Worm (Caenorhabditis elegans) whole organism, L1 larva: ENCODE measurements around the gene srt-40.

ENCODE experiments used
- C04F5.9 ChIP-seq: sonication (generic microtip); optimal IDR thresholded peaks from 2 replicates; lab custom pipeline; 2016; ENCODE audit warnings: missing genetic modification characterization, missing compliant biosample characterization
- C16A3.4 ChIP-seq: fragments of 150-350 bp; optimal IDR thresholded peaks from 2 replicates; lab custom pipeline; 2014; ENCODE audit warnings: missing biosample characterization, missing genetic modification characterization
- F16B12.6 ChIP-seq: fragments of 150-350 bp; optimal IDR thresholded peaks from 2 replicates; lab custom pipeline; 2014; ENCODE audit warnings: missing biosample characterization, missing genetic modification characterization
- Y116A8C.19 ChIP-seq: sonication (generic microtip); optimal IDR thresholded peaks from 2 replicates; lab custom pipeline; 2016; ENCODE audit warnings: missing compliant biosample characterization, missing genetic modification characterization, borderline replicate concordance
- aha-1 ChIP-seq: fragments of 150-350 bp; optimal IDR thresholded peaks from 2 replicates; lab custom pipeline; 2014; ENCODE audit warnings: missing biosample characterization, missing genetic modification characterization
- alr-1 ChIP-seq: fragments of 200-800 bp; sonication (Bioruptor generic); optimal IDR thresholded peaks from 2 replicates; lab custom pipeline; 2018; ENCODE audit warnings: borderline replicate concordance, mild to moderate bottlenecking, missing genetic modification characterization, missing compliant biosample characterization
- ama-1 ChIP-seq: fragments of 150-350 bp; optimal IDR thresholded peaks from 2 replicates; lab custom pipeline; 2014
- blmp-1 ChIP-seq: fragments of 150-350 bp; optimal IDR thresholded peaks from 2 replicates; lab custom pipeline; 2014; ENCODE audit warnings: missing biosample characterization, missing genetic modification characterization
- ceh-90 ChIP-seq: sonication (generic microtip); optimal IDR thresholded peaks from 2 replicates; lab custom pipeline; 2016; ENCODE audit warnings: missing genetic modification characterization, missing compliant biosample characterization
- ces-1 ChIP-seq: fragments of 150-350 bp; optimal IDR thresholded peaks from 2 replicates; lab custom pipeline; 2014; ENCODE audit warnings: missing biosample characterization, missing genetic modification reagents, missing genetic modification characterization
- efl-1 ChIP-seq, 4 experiments: fragments of 150-350 bp; optimal IDR thresholded peaks in 3 of 4; peaks in 1 of 4; 1 replicate in 1 of 4; 2 replicates in 3 of 4; lab custom pipeline; 2014; ENCODE audit warnings: missing biosample characterization in 2 of 4, missing genetic modification characterization in 2 of 4, missing genetic modification reagents in 2 of 4
- egl-13 ChIP-seq: sonication (generic microtip); optimal IDR thresholded peaks from 2 replicates; lab custom pipeline; 2016; ENCODE audit warnings: missing genotype, missing genetic modification reagents, missing genetic modification characterization, missing compliant biosample characterization
- elt-2 ChIP-seq: sonication (generic microtip); optimal IDR thresholded peaks from 2 replicates; lab custom pipeline; 2016; ENCODE audit warnings: missing genetic modification characterization, mild to moderate bottlenecking, inconsistent platforms, missing compliant biosample characterization, missing genetic modification reagents
- elt-3 ChIP-seq, 6 experiments: fragments of 150-350 bp in 1 of 6; sonication (generic microtip); optimal IDR thresholded peaks; 2 replicates each; lab custom pipeline; 2017 to 2018; ENCODE audit warnings: missing biosample characterization in 6 of 6, missing genetic modification characterization in 6 of 6, inconsistent platforms in 1 of 6
- ets-5 ChIP-seq: fragments of 200-800 bp; sonication (Bioruptor generic); IDR thresholded peaks from 2 replicates; pipeline ENCODE4 v1.3.6; 2022; ENCODE audit warnings: missing genetic modification characterization, missing compliant biosample characterization
- hlh-4 ChIP-seq: sonication (generic microtip); optimal IDR thresholded peaks from 2 replicates; lab custom pipeline; 2016; ENCODE audit warnings: mild to moderate bottlenecking, missing genetic modification characterization, missing compliant biosample characterization
- hpl-2 ChIP-seq: fragments of 150-350 bp; optimal IDR thresholded peaks from 2 replicates; lab custom pipeline; 2014; ENCODE audit warnings: missing biosample characterization, missing genetic modification reagents, missing genetic modification characterization
- irx-1 ChIP-seq: sonication (generic microtip); optimal IDR thresholded peaks from 2 replicates; lab custom pipeline; 2016; ENCODE audit warnings: missing genetic modification characterization, missing compliant biosample characterization
- isw-1 ChIP-seq: fragments of 200-800 bp; sonication (Bioruptor generic); IDR thresholded peaks from 2 replicates; pipeline ENCODE4 v1.3.6; 2022; ENCODE audit warnings: missing genetic modification characterization, missing compliant biosample characterization
- lin-13 ChIP-seq: fragments of 150-350 bp; optimal IDR thresholded peaks from 2 replicates; lab custom pipeline; 2014; ENCODE audit warnings: missing biosample characterization, missing genetic modification reagents, missing genetic modification characterization
- lin-14 ChIP-seq: fragments of 200-800 bp; sonication (Bioruptor generic); optimal IDR thresholded peaks from 2 replicates; lab custom pipeline; 2018; ENCODE audit warnings: mild to moderate bottlenecking, missing genetic modification characterization, moderate library complexity, missing compliant biosample characterization
- lin-35 ChIP-seq, 2 experiments: fragments of 150-350 bp; optimal IDR thresholded peaks; 2 replicates each; lab custom pipeline; 2014; ENCODE audit warnings: missing biosample characterization in 2 of 2, missing genetic modification characterization in 2 of 2, missing genetic modification reagents in 2 of 2
- lir-3 ChIP-seq: sonication (generic microtip); optimal IDR thresholded peaks from 2 replicates; lab custom pipeline; 2016; ENCODE audit warnings: mild to moderate bottlenecking, missing genetic modification characterization, moderate library complexity, missing compliant biosample characterization; ENCODE audit not compliant: poor library complexity
- lsy-2 ChIP-seq, 2 experiments: fragments of 150-350 bp; optimal IDR thresholded peaks; 2 replicates each; lab custom pipeline; 2014; ENCODE audit warnings: missing biosample characterization in 2 of 2, missing genetic modification characterization in 2 of 2
- mab-9 ChIP-seq: fragments of 200-800 bp; sonication (Bioruptor generic); IDR thresholded peaks from 2 replicates; pipeline ENCODE4 v1.3.6; 2022; ENCODE audit warnings: missing genetic modification reagents, missing genetic modification characterization, missing compliant biosample characterization
- mep-1 ChIP-seq: fragments of 150-350 bp; optimal IDR thresholded peaks from 2 replicates; lab custom pipeline; 2014; ENCODE audit warnings: missing biosample characterization, missing genetic modification characterization
- nhr-11 ChIP-seq: fragments of 150-350 bp; optimal IDR thresholded peaks from 2 replicates; lab custom pipeline; 2014; ENCODE audit warnings: missing biosample characterization, missing genetic modification characterization
- nhr-19 ChIP-seq: fragments of 200-800 bp; sonication (Bioruptor generic); conservative IDR thresholded peaks from 2 replicates; pipeline ENCODE4 v1.3.6; 2022; ENCODE audit warnings: missing genetic modification characterization, missing compliant biosample characterization
- nhr-20 ChIP-seq: sonication (generic microtip); optimal IDR thresholded peaks from 2 replicates; lab custom pipeline; 2016; ENCODE audit warnings: mild to moderate bottlenecking, missing genetic modification characterization, missing compliant biosample characterization
- nhr-71 ChIP-seq: sonication (generic microtip); optimal IDR thresholded peaks from 2 replicates; lab custom pipeline; 2016; ENCODE audit warnings: mild to moderate bottlenecking, missing genetic modification characterization, moderate library complexity, missing compliant biosample characterization
- nhr-76 ChIP-seq: sonication (generic microtip); optimal IDR thresholded peaks from 2 replicates; lab custom pipeline; 2017; ENCODE audit warnings: missing biosample characterization, missing genetic modification characterization
- nhr-77 ChIP-seq: fragments of 150-350 bp; optimal IDR thresholded peaks from 2 replicates; lab custom pipeline; 2014; ENCODE audit warnings: missing biosample characterization, missing genetic modification characterization
- nhr-85 ChIP-seq: sonication (generic microtip); peaks from one replicate; lab custom pipeline; 2016; ENCODE audit warnings: missing genetic modification characterization, inconsistent platforms, missing compliant biosample characterization
- pag-3 ChIP-seq: sonication (generic microtip); optimal IDR thresholded peaks from 2 replicates; lab custom pipeline; 2017; ENCODE audit warnings: missing genetic modification characterization, mild to moderate bottlenecking, missing compliant biosample characterization, antibody characterized with exemption, borderline replicate concordance; ENCODE audit not compliant: insufficient read depth
- pqm-1 ChIP-seq: sonication (generic microtip); optimal IDR thresholded peaks from 3 replicates; lab custom pipeline; 2017; ENCODE audit warnings: missing biosample characterization, missing genetic modification characterization
- rnt-1 ChIP-seq: sonication (generic microtip); optimal IDR thresholded peaks from 2 replicates; lab custom pipeline; 2016; ENCODE audit warnings: mild to moderate bottlenecking, missing genetic modification characterization, moderate library complexity, missing compliant biosample characterization
- skn-1 ChIP-seq: fragments of 150-350 bp; optimal IDR thresholded peaks from 2 replicates; lab custom pipeline; 2014; ENCODE audit warnings: missing biosample characterization, missing genetic modification characterization
- snpc-4 ChIP-seq: fragments of 150-350 bp; optimal IDR thresholded peaks from 2 replicates; lab custom pipeline; 2014; ENCODE audit warnings: missing biosample characterization, missing genetic modification characterization
- snu-23 ChIP-seq: sonication (generic microtip); optimal IDR thresholded peaks from 2 replicates; lab custom pipeline; 2016; ENCODE audit warnings: missing genetic modification characterization, missing compliant biosample characterization
- sptf-1 ChIP-seq: fragments of 150-350 bp; optimal IDR thresholded peaks from 2 replicates; lab custom pipeline; 2014; ENCODE audit warnings: missing biosample characterization, missing genetic modification characterization
- sup-37 ChIP-seq: fragments of 200-800 bp; sonication (Bioruptor generic); optimal IDR thresholded peaks from 2 replicates; lab custom pipeline; 2018; ENCODE audit warnings: mild to moderate bottlenecking, missing genetic modification characterization, missing compliant biosample characterization
- unc-30 ChIP-seq: sonication (generic microtip); optimal IDR thresholded peaks from 2 replicates; lab custom pipeline; 2017; ENCODE audit warnings: missing biosample characterization, missing genetic modification characterization
- unc-62 ChIP-seq: fragments of 150-350 bp; optimal IDR thresholded peaks from 2 replicates; lab custom pipeline; 2014; ENCODE audit warnings: missing biosample characterization, missing genetic modification reagents, missing genetic modification characterization
- unc-86 ChIP-seq: sonication (generic microtip); optimal IDR thresholded peaks from 2 replicates; lab custom pipeline; 2016; ENCODE audit warnings: missing genetic modification characterization, missing compliant biosample characterization
- zag-1 ChIP-seq: fragments of 150-350 bp; optimal IDR thresholded peaks from 2 replicates; lab custom pipeline; 2014; ENCODE audit warnings: missing biosample characterization, missing genetic modification characterization
- ztf-11 ChIP-seq, 2 experiments: sonication (generic microtip); optimal IDR thresholded peaks; 2 replicates each; lab custom pipeline; 2016 to 2017; ENCODE audit warnings: missing genetic modification characterization in 2 of 2, missing biosample characterization in 1 of 2, missing compliant biosample characterization in 1 of 2

srt-40 gene

DNA sequence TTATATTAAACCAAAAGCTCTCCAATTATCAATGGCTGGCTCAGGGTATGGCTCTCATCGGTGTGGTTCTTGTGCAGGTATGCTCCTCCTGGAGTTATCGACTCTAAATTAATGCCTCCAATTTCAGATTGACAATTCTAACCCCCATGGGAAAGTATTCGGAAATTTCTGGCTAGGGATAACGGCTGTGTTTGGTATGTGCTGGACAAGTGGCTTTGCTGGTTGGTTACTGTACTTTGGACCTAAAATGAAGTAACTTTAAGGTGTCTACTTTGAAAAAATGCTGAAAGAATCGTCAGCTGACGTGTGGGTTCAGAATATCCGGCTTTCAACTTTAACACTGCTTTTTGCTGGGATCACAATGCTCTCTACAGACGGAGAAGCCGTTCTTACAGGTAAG is 10.8 kb upstream of the srt-40 start:
- TF ChIP-seq ztf-11 (tag; optimal IDR thresholded peaks at IDR 0.05; lab: Kevin White, UChicago) (no peak), Y116A8C.19 (tag; lab: Kevin White, UChicago) (no peak), ama-1 (lab: Kevin White, UChicago) (no peak), elt-3 (tag; optimal IDR thresholded peaks at IDR 0.05; lab: Kevin White, UChicago) (no peak), irx-1 (tag; lab: Kevin White, UChicago) (no peak), lin-14 (no peak), unc-86 (tag; lab: Kevin White, UChicago) (no peak), snu-23 (GFP tag; lab: Kevin White, UChicago) (no peak), pqm-1 (tag; lab: Kevin White, UChicago) (no peak)

DNA sequence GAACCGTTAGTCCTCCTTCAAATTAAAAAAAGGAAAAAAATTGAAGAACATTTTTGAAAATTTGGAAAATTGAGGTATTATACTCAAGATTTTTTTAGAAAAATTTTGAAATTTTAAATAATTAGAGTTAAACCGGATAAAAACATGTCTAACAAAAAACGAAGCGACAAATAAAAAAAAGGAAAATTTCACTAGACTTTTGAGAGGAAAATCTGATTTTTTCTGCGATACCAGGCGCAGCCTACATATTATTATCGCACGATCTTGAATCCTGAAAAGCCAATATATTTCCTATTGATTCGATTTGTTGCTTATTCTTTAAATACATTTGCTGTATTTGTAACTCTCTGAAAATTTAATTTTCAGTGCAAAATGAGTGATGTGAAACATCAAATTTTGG is 9.3 kb upstream of the srt-40 start, which contains the start of gene nstp-8:
nstp-8 (plus strand) TSS at position 301 of the 400 bp plus-strand sequence.
- TF ChIP-seq F16B12.6 (tag; lab: Kevin White, UChicago) (no peak), blmp-1 (peak; percentile 30)
- TF ChIP-seq, all 84 proteins: peak for 1

DNA sequence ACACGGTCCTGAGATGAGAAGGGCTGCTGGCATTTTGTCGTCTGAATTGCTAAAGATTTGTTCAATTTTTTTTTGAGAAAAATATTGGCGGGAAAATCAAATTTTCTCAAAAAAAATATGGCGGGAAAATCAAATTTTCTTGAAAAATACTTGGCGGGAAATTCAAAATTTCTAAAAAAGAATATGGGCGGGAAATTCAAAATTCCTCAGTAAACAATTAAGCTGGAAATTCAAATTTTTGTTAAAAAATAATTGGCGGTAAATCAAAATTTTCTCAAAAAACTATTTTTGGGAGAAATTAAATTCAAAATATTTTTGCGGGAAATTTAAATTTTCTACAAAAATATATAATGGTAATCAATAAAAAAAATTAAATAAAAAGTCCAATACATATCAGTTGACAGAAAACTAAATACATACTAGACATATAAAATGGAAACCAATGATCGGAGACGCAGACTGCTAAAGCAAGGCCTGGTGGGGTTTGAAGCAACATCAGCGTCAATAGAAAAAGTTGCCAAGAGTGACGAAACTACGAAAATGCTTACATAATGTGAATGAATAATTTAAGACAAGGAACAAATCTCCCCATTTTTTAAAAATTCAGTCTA is 8.5 kb upstream of the srt-40 start, which contains the start of gene nhr-184:
nhr-184 (minus strand) TSS at position 51 of the 611 bp plus-strand sequence.
- no peak for TF ChIP-seq egl-13 (tag; lab: Kevin White, UChicago)
- no peak for TF ChIP-seq zag-1 (tag; lab: Kevin White, UChicago)
- no peak for TF ChIP-seq C04F5.9 (tag; lab: Kevin White, UChicago)
- TF ChIP-seq lin-35 (GFP tag; optimal IDR thresholded peaks at IDR 0.05; lab: Kevin White, UChicago) = peak in 1 of 2 experiments; percentile 16
- TF ChIP-seq C16A3.4 = no peak
- no peak for TF ChIP-seq lin-14
- no peak for TF ChIP-seq efl-1 (optimal IDR thresholded peaks at IDR 0.05; lab: Kevin White, UChicago)
- peak in 1 of 2 experiments; percentile 54 for TF ChIP-seq efl-1 (GFP tag; optimal IDR thresholded peaks at IDR 0.05 in 1 of 2; lab: Kevin White, UChicago)
- TF ChIP-seq skn-1 (tag; lab: Kevin White, UChicago) = peak; percentile 34
- peak; percentile 2 for TF ChIP-seq blmp-1
- TF ChIP-seq nhr-71 (tag; lab: Kevin White, UChicago) = peak; percentile 11
- peak; percentile 36 for TF ChIP-seq nhr-20 (tag; lab: Kevin White, UChicago)
- TF ChIP-seq sptf-1 (tag; lab: Kevin White, UChicago) = no peak
- peak; percentile 2 for TF ChIP-seq snu-23 (GFP tag; lab: Kevin White, UChicago)
- TF ChIP-seq lsy-2 (tag; optimal IDR thresholded peaks at IDR 0.05; lab: Kevin White, UChicago) = peak in 1 of 2 experiments; percentile 14
- peak; percentile 10 for TF ChIP-seq unc-86 (tag; lab: Kevin White, UChicago)
- peak; percentile 0 for TF ChIP-seq mep-1 (tag; lab: Kevin White, UChicago)
- no peak for TF ChIP-seq unc-30 (tag; lab: Kevin White, UChicago)

DNA sequence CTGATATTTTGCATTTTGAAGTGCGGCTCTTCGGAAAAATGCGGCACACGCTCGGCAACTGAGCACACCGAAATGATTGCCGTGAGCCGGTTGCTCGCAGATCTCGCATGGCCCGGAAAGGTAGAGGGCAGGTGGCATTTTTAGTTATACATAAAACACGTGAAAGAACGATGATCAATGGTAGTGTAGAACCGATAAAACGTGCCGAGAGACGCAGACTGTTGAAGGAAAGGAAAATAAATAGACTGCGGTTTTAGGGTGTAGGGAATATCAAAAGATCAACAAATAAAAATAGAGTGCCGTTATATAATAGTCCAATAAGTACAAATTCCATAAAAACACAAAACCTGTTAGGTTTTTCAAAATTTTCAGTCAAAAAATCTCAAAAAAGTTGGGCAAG is 5.9 kb upstream of the srt-40 start, which contains the start of gene nhr-133:
nhr-133 (minus strand) TSS at position 183 of the 400 bp plus-strand sequence.
- TF ChIP-seq lin-13 = no peak
- TF ChIP-seq nhr-77 (tag; lab: Kevin White, UChicago) = no peak
- no peak for TF ChIP-seq hpl-2 (GFP tag; lab: Kevin White, UChicago)
- no peak for TF ChIP-seq sup-37 (GFP tag; lab: Kevin White, UChicago)
- no peak for TF ChIP-seq mab-9 (GFP tag; lab: Robert Waterston, UW)
- no peak for TF ChIP-seq snpc-4
- peak; percentile 39 for TF ChIP-seq snu-23 (GFP tag; lab: Kevin White, UChicago)
- TF ChIP-seq ces-1 (GFP tag; lab: Kevin White, UChicago) = no peak
- no peak for TF ChIP-seq nhr-11 (tag; lab: Kevin White, UChicago)
- TF ChIP-seq blmp-1 = peak; percentile 22
- TF ChIP-seq lir-3 = no peak
- TF ChIP-seq nhr-19 (GFP tag; lab: Robert Waterston, UW) = no peak
- no peak for TF ChIP-seq C04F5.9 (tag; lab: Kevin White, UChicago)
- no peak for TF ChIP-seq unc-62 (GFP tag; lab: Kevin White, UChicago)
- TF ChIP-seq isw-1 (GFP tag; lab: Robert Waterston, UW) = no peak
- TF ChIP-seq nhr-76 (tag; lab: Kevin White, UChicago) = no peak
- TF ChIP-seq ets-5 (GFP tag; lab: Robert Waterston, UW) = no peak
- no peak for TF ChIP-seq lin-14
- TF ChIP-seq rnt-1 (tag; lab: Kevin White, UChicago) = no peak
- no peak for TF ChIP-seq pag-3 (tag; lab: Kevin White, UChicago)
- no peak for TF ChIP-seq nhr-71 (tag; lab: Kevin White, UChicago)
- TF ChIP-seq ceh-90 (tag; lab: Kevin White, UChicago) = no peak
- no peak for TF ChIP-seq alr-1 (tag; lab: Kevin White, UChicago)
- no peak for TF ChIP-seq hlh-4
- no peak for TF ChIP-seq aha-1
- peak; percentile 9 for TF ChIP-seq elt-2 (tag; lab: Kevin White, UChicago)
- no peak for TF ChIP-seq nhr-85 (tag; lab: Kevin White, UChicago)
